Fruit fly (Drosophila melanogaster) whole organism, prepupa: ENCODE results near the gene CG15369.

ENCODE experiments used
- Blimp-1 ChIP-seq: fragments of 200-800 bp; sonication (Bioruptor generic); optimal IDR thresholded peaks from 3 replicates; lab custom pipeline; 2017; ENCODE audit warnings: missing biosample characterization, missing genetic modification characterization, mild to moderate bottlenecking, moderate library complexity, missing genetic modification reagents
- CG10631 ChIP-seq: fragments of 200-800 bp; sonication (Bioruptor generic); optimal IDR thresholded peaks from 2 replicates; lab custom pipeline; 2016; ENCODE audit warnings: missing biosample characterization, missing genetic modification characterization
- CG11294 ChIP-seq: fragments of 200-800 bp; sonication (Bioruptor generic); IDR thresholded peaks from 2 replicates; pipeline ENCODE4 v1.3.6; 2022; ENCODE audit warnings: missing biosample characterization, missing genetic modification characterization
- CG11762 ChIP-seq: fragments of 200-800 bp; sonication (Bioruptor generic); optimal IDR thresholded peaks from 3 replicates; lab custom pipeline; 2016; ENCODE audit warnings: missing biosample characterization, missing genetic modification characterization; ENCODE audit not compliant: insufficient read depth
- CG11902 ChIP-seq: fragments of 200-800 bp; sonication (Bioruptor generic); optimal IDR thresholded peaks from 3 replicates; lab custom pipeline; 2016; ENCODE audit warnings: missing biosample characterization, missing genetic modification characterization
- CG15336 ChIP-seq: fragments of 200-800 bp; sonication (Bioruptor generic); IDR thresholded peaks from 2 replicates; pipeline ENCODE4 v1.3.6; 2022; ENCODE audit warnings: missing biosample characterization, missing genetic modification characterization
- CG1621 ChIP-seq: fragments of 200-800 bp; sonication (Bioruptor generic); optimal IDR thresholded peaks from 3 replicates; lab custom pipeline; 2018; ENCODE audit warnings: missing biosample characterization, mild to moderate bottlenecking, missing genetic modification characterization
- CG16779 ChIP-seq: fragments of 200-800 bp; sonication (Bioruptor generic); optimal IDR thresholded peaks from 3 replicates; lab custom pipeline; 2017; ENCODE audit warnings: missing biosample characterization, mild to moderate bottlenecking, missing genetic modification characterization
- CG3032 ChIP-seq: fragments of 200-800 bp; optimal IDR thresholded peaks from 2 replicates; lab custom pipeline; 2019; ENCODE audit warnings: missing biosample characterization, mild to moderate bottlenecking, missing genetic modification characterization, moderate library complexity
- CG32006 ChIP-seq: fragments of 200-800 bp; sonication (Bioruptor generic); optimal IDR thresholded peaks from 3 replicates; lab custom pipeline; 2017; ENCODE audit warnings: missing biosample characterization, mild to moderate bottlenecking, missing genetic modification characterization
- CG34406 ChIP-seq: fragments of 200-800 bp; sonication (Bioruptor generic); optimal IDR thresholded peaks from 3 replicates; lab custom pipeline; 2016; ENCODE audit warnings: missing biosample characterization, missing genetic modification characterization
- CG3919 ChIP-seq: fragments of 200-800 bp; sonication (Bioruptor generic); optimal IDR thresholded peaks from 3 replicates; lab custom pipeline; 2016; ENCODE audit warnings: missing biosample characterization, missing genetic modification characterization
- CG4318 ChIP-seq: fragments of 200-800 bp; sonication (Bioruptor generic); optimal IDR thresholded peaks from 3 replicates; lab custom pipeline; 2017; ENCODE audit warnings: missing biosample characterization, mild to moderate bottlenecking, missing genetic modification characterization
- CG6163 ChIP-seq: fragments of 200-800 bp; sonication (Bioruptor generic); IDR thresholded peaks from 3 replicates; pipeline ENCODE4 v1.3.6; 2022; ENCODE audit warnings: missing biosample characterization, missing genetic modification characterization
- CG6276 ChIP-seq: fragments of 200-800 bp; sonication (Bioruptor generic); optimal IDR thresholded peaks from 2 replicates; lab custom pipeline; 2017; ENCODE audit warnings: missing biosample characterization, mild to moderate bottlenecking, missing genetic modification characterization
- CG6792 ChIP-seq: fragments of 200-800 bp; sonication (Bioruptor generic); optimal IDR thresholded peaks from 3 replicates; lab custom pipeline; 2016; ENCODE audit warnings: missing biosample characterization, missing genetic modification characterization
- CG6808 ChIP-seq: fragments of 200-800 bp; sonication (Bioruptor generic); optimal IDR thresholded peaks from 3 replicates; lab custom pipeline; 2017; ENCODE audit warnings: missing biosample characterization, missing genetic modification characterization, mild to moderate bottlenecking, moderate library complexity, missing genetic modification reagents
- CG6854 ChIP-seq: fragments of 200-800 bp; sonication (Bioruptor generic); optimal IDR thresholded peaks from 2 replicates; lab custom pipeline; 2017; ENCODE audit warnings: missing biosample characterization, mild to moderate bottlenecking, missing genetic modification characterization
- CG8119 ChIP-seq: fragments of 200-800 bp; sonication (Bioruptor generic); IDR thresholded peaks from 3 replicates; pipeline ENCODE4 v1.3.6; 2022; ENCODE audit warnings: missing biosample characterization, missing genetic modification characterization
- CG8319 ChIP-seq: fragments of 200-800 bp; sonication (Bioruptor generic); optimal IDR thresholded peaks from 3 replicates; lab custom pipeline; 2016; ENCODE audit warnings: missing biosample characterization, missing genetic modification characterization
- CG8632 ChIP-seq: fragments of 200-800 bp; sonication (Bioruptor generic); optimal IDR thresholded peaks from 3 replicates; lab custom pipeline; 2016; ENCODE audit warnings: missing biosample characterization, missing genetic modification characterization
- CG9139 ChIP-seq: fragments of 200-800 bp; sonication (Bioruptor generic); optimal IDR thresholded peaks from 3 replicates; lab custom pipeline; 2017; ENCODE audit warnings: missing biosample characterization, mild to moderate bottlenecking, missing genetic modification characterization
- Eip78C ChIP-seq: fragments of 200-800 bp; sonication (Bioruptor generic); peaks from one replicate; lab custom pipeline; 2016; ENCODE audit warnings: missing biosample characterization, missing genetic modification characterization
- Eip93F ChIP-seq: fragments of 200-800 bp; sonication (Bioruptor generic); optimal IDR thresholded peaks from 2 replicates; lab custom pipeline; 2016; ENCODE audit warnings: missing biosample characterization, mild to moderate bottlenecking, missing genetic modification characterization
- Ets21C ChIP-seq: fragments of 200-800 bp; sonication (Bioruptor generic); optimal IDR thresholded peaks from 3 replicates; lab custom pipeline; 2016; ENCODE audit warnings: missing biosample characterization, missing genetic modification characterization
- Ets96B ChIP-seq: fragments of 200-800 bp; optimal IDR thresholded peaks from 2 replicates; lab custom pipeline; 2019; ENCODE audit warnings: missing biosample characterization, mild to moderate bottlenecking, missing genetic modification characterization, moderate library complexity
- Gug ChIP-seq: fragments of 200-800 bp; sonication (Bioruptor generic); IDR thresholded peaks from 2 replicates; pipeline ENCODE4 v1.3.6; 2022; ENCODE audit warnings: missing biosample characterization, missing genetic modification characterization
- Hr38 ChIP-seq: sonication (Bioruptor generic); optimal IDR thresholded peaks from 2 replicates; lab custom pipeline; 2016; ENCODE audit warnings: missing biosample characterization, missing genetic modification characterization
- Hr4 ChIP-seq: fragments of 200-800 bp; sonication (Bioruptor generic); optimal IDR thresholded peaks from 3 replicates; lab custom pipeline; 2016; ENCODE audit warnings: missing biosample characterization, missing genetic modification characterization
- Lpt ChIP-seq: fragments of 200-800 bp; sonication (Bioruptor generic); optimal IDR thresholded peaks from 3 replicates; lab custom pipeline; 2016; ENCODE audit warnings: missing biosample characterization, missing genetic modification characterization
- Met ChIP-seq: fragments of 200-800 bp; sonication (Bioruptor generic); optimal IDR thresholded peaks from 3 replicates; lab custom pipeline; 2016; ENCODE audit warnings: missing biosample characterization, missing genetic modification characterization
- OdsH ChIP-seq: fragments of 200-800 bp; sonication (Bioruptor generic); optimal IDR thresholded peaks from 3 replicates; lab custom pipeline; 2016; ENCODE audit warnings: missing biosample characterization, missing genetic modification characterization
- Smox ChIP-seq: fragments of 200-800 bp; sonication (Bioruptor generic); optimal IDR thresholded peaks from 3 replicates; lab custom pipeline; 2016; ENCODE audit warnings: missing biosample characterization, missing genetic modification characterization
- Sox102F ChIP-seq: fragments of 200-800 bp; sonication (Bioruptor generic); optimal IDR thresholded peaks from 2 replicates; lab custom pipeline; 2016; ENCODE audit warnings: missing biosample characterization, mild to moderate bottlenecking, missing genetic modification characterization
- Sox14 ChIP-seq: fragments of 200-800 bp; sonication (Bioruptor generic); optimal IDR thresholded peaks from 3 replicates; lab custom pipeline; 2016; ENCODE audit warnings: missing biosample characterization, missing genetic modification characterization
- Sox15 ChIP-seq: fragments of 200-800 bp; sonication (Bioruptor generic); optimal IDR thresholded peaks from 3 replicates; lab custom pipeline; 2016; ENCODE audit warnings: missing biosample characterization, missing genetic modification characterization
- achi ChIP-seq: fragments of 200-800 bp; sonication (Bioruptor generic); optimal IDR thresholded peaks from 3 replicates; lab custom pipeline; 2016; ENCODE audit warnings: missing biosample characterization, missing genetic modification characterization
- acj6 ChIP-seq: fragments of 200-800 bp; sonication (Bioruptor generic); optimal IDR thresholded peaks from 3 replicates; lab custom pipeline; 2016; ENCODE audit warnings: missing biosample characterization, missing genetic modification characterization
- dac ChIP-seq: fragments of 200-800 bp; sonication (Bioruptor generic); optimal IDR thresholded peaks from 2 replicates; lab custom pipeline; 2017; ENCODE audit warnings: missing biosample characterization, mild to moderate bottlenecking, missing genetic modification characterization
- eg ChIP-seq: fragments of 200-800 bp; sonication (Bioruptor generic); IDR thresholded peaks from 3 replicates; pipeline ENCODE4 v1.3.6; 2022; ENCODE audit warnings: missing biosample characterization, missing genetic modification characterization
- esn ChIP-seq: fragments of 200-800 bp; sonication (Bioruptor generic); optimal IDR thresholded peaks from 2 replicates; lab custom pipeline; 2016; ENCODE audit warnings: missing biosample characterization, mild to moderate bottlenecking, missing genetic modification characterization, moderate library complexity
- fd59A ChIP-seq: fragments of 200-800 bp; sonication (Bioruptor generic); optimal IDR thresholded peaks from 2 replicates; lab custom pipeline; 2017; ENCODE audit warnings: missing biosample characterization, mild to moderate bottlenecking, missing genetic modification characterization, missing genetic modification reagents
- fkh ChIP-seq: fragments of 200-800 bp; sonication (Bioruptor generic); optimal IDR thresholded peaks from 3 replicates; lab custom pipeline; 2017; ENCODE audit warnings: missing biosample characterization, mild to moderate bottlenecking, missing genetic modification characterization, moderate library complexity
- lz ChIP-seq: fragments of 200-800 bp; sonication (Bioruptor generic); optimal IDR thresholded peaks from 3 replicates; lab custom pipeline; 2016; ENCODE audit warnings: missing biosample characterization, missing genetic modification characterization
- net ChIP-seq: fragments of 200-800 bp; sonication (Bioruptor generic); optimal IDR thresholded peaks from 3 replicates; lab custom pipeline; 2016; ENCODE audit warnings: missing biosample characterization, missing genetic modification characterization
- pdm3 ChIP-seq: fragments of 200-800 bp; sonication (Bioruptor generic); optimal IDR thresholded peaks from 3 replicates; lab custom pipeline; 2016; ENCODE audit warnings: missing biosample characterization, missing genetic modification characterization
- salr ChIP-seq, 2 experiments: fragments of 200-800 bp; sonication (Bioruptor generic); optimal IDR thresholded peaks; 3 replicates each; lab custom pipeline; 2016 to 2018; ENCODE audit warnings: missing biosample characterization in 2 of 2, missing genetic modification characterization in 2 of 2, mild to moderate bottlenecking in 1 of 2
- spab ChIP-seq: fragments of 200-800 bp; sonication (Bioruptor generic); optimal IDR thresholded peaks from 2 replicates; lab custom pipeline; 2017; ENCODE audit warnings: missing biosample characterization, mild to moderate bottlenecking, missing genetic modification characterization, missing genetic modification reagents
- ss ChIP-seq, 2 experiments: fragments of 200-800 bp; sonication (Bioruptor generic); optimal IDR thresholded peaks; 2 replicates in 1 of 2; 3 replicates in 1 of 2; lab custom pipeline; 2017 to 2018; ENCODE audit warnings: mild to moderate bottlenecking in 2 of 2, missing biosample characterization in 2 of 2, missing genetic modification characterization in 2 of 2, moderate library complexity in 1 of 2
- topi ChIP-seq: fragments of 200-800 bp; sonication (Bioruptor generic); optimal IDR thresholded peaks from 3 replicates; lab custom pipeline; 2016; ENCODE audit warnings: missing biosample characterization, missing genetic modification characterization
- vri ChIP-seq: fragments of 200-800 bp; sonication (Bioruptor generic); optimal IDR thresholded peaks from 3 replicates; lab custom pipeline; 2016; ENCODE audit warnings: missing biosample characterization, mild to moderate bottlenecking, missing genetic modification characterization

CG15369 gene

DNA sequence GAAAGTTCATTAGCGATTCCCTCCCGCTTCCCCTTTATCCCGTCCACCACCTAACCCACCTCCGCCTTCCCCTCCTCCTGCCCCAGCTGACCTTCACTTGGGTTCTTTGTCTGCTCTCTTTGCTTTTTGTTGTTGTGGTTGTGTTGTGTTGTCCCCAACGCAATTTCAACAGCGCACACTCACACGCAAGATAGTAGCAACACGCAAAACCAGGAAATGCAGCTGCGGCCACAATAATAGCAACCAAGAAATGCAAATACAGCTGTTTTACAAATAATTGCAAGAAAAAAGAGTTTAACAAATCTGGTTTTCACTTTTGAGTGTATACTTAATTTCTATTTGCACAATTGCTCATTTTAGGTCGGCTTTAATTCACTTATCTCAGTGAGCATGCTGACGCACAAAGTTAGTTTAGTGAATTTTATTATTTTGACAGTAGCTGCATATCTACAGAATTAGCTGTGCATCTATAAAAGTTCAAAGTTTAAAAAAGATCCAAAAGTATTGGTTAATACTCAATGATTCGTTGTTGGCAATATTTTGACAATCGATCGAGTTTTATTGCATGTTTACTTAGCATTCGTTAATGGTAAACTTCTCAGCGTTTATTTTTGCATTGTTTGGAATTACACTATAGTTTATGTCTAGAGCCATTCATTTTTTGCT lies 34.7 kb downstream of the CG15369 start:
- TF ChIP-seq CG3919 (GFP tag; lab: Kevin White, UChicago) (peak; percentile 63), Sox15 (GFP tag; lab: Kevin White, UChicago) (peak; percentile 52), CG10631 (GFP tag; lab: Kevin White, UChicago) (peak; percentile 49), lz (GFP tag; lab: Kevin White, UChicago) (peak; percentile 85), CG34406 (GFP tag; lab: Kevin White, UChicago) (peak; percentile 52), CG15336 (GFP tag; lab: Robert Waterston, UW) (peak; percentile 52), Sox102F (GFP tag; lab: Kevin White, UChicago) (peak; percentile 72), CG8632 (GFP tag; lab: Kevin White, UChicago) (peak; percentile 56), dac (GFP tag; lab: Kevin White, UChicago) (peak; percentile 17), CG6163 (GFP tag; lab: Robert Waterston, UW) (peak; percentile 78), vri (GFP tag; lab: Kevin White, UChicago) (peak; percentile 57), CG9139 (no peak), net (GFP tag; lab: Kevin White, UChicago) (peak; percentile 53), Smox (GFP tag; lab: Kevin White, UChicago) (peak; percentile 64), fkh (GFP tag; lab: Kevin White, UChicago) (peak; percentile 33), acj6 (peak; percentile 45), Lpt (no peak), esn (GFP tag; lab: Kevin White, UChicago) (peak; percentile 78), topi (peak; percentile 72), CG4318 (peak; percentile 52), ss (GFP tag; optimal IDR thresholded peaks at IDR 0.05; lab: Kevin White, UChicago) (peak in 1 of 2 experiments; percentile 29), CG11762 (GFP tag; lab: Kevin White, UChicago) (peak; percentile 24), Eip93F (GFP tag; lab: Kevin White, UChicago) (no peak), spab (GFP tag; lab: Kevin White, UChicago) (peak; percentile 31), salr (GFP tag; optimal IDR thresholded peaks at IDR 0.05; lab: Kevin White, UChicago) (peak; percentile 8 to 77), CG1621 (tag; lab: Kevin White, UChicago) (peak; percentile 56), Hr4 (peak; percentile 54), Gug (GFP tag; lab: Robert Waterston, UW) (peak; percentile 58), Hr38 (GFP tag; lab: Kevin White, UChicago) (no peak), fd59A (GFP tag; lab: Kevin White, UChicago) (peak; percentile 47), Ets21C (GFP tag; lab: Kevin White, UChicago) (peak; percentile 39), eg (peak; percentile 67), CG8119 (peak; percentile 30; the same call in 2 of the 3 replicates), CG8319 (GFP tag; lab: Kevin White, UChicago) (peak; percentile 20), Met (GFP tag; lab: Kevin White, UChicago) (peak; percentile 78), CG3032 (peak; percentile 60), OdsH (GFP tag; lab: Kevin White, UChicago) (peak; percentile 63), Eip78C (GFP tag; lab: Kevin White, UChicago) (peak; percentile 88), CG16779 (tag; lab: Kevin White, UChicago) (peak; percentile 22), Sox14 (peak; percentile 92), CG32006 (peak; percentile 74), Blimp-1 (peak; percentile 10), CG11902 (GFP tag; lab: Kevin White, UChicago) (peak; percentile 59), CG11294 (peak; percentile 31; the same call in 1 of the 2 replicates), CG6854 (GFP tag; lab: Kevin White, UChicago) (no peak), Ets96B (peak; percentile 51), CG6276 (GFP tag; lab: Kevin White, UChicago) (peak; percentile 50), CG6808 (GFP tag; lab: Kevin White, UChicago) (peak; percentile 54), achi (GFP tag; lab: Kevin White, UChicago) (peak; percentile 51), CG6792 (peak; percentile 44), pdm3 (GFP tag; lab: Kevin White, UChicago) (peak; percentile 73)
